Fruit fly (Drosophila melanogaster): ENCODE results near the gene MTA1-like.

- no peak for TF ChIP-seq CG8319 (GFP tag; optimal IDR thresholded peaks at IDR 0.05)
- no peak for TF ChIP-seq CG9139 (GFP tag; optimal IDR thresholded peaks at IDR 0.05)
- peak; percentile 6 for TF ChIP-seq cyc (GFP tag; optimal IDR thresholded peaks at IDR 0.05)
- no peak for TF ChIP-seq CG3919 (GFP tag; optimal IDR thresholded peaks at IDR 0.05)
- TF ChIP-seq topi (GFP tag; optimal IDR thresholded peaks at IDR 0.05), result no peak
- TF ChIP-seq Gug (GFP tag; IDR thresholded peaks at IDR 0.05), result no peak
- no peak for TF ChIP-seq CG6854 (GFP tag; optimal IDR thresholded peaks at IDR 0.05)
- TF ChIP-seq OdsH (GFP tag; optimal IDR thresholded peaks at IDR 0.05), result no peak
- TF ChIP-seq fkh (GFP tag; optimal IDR thresholded peaks at IDR 0.05), result peak; percentile 86
- peak; percentile 17 for TF ChIP-seq Met (GFP tag; optimal IDR thresholded peaks at IDR 0.05)
Observed at dm6 chr3R:5613114-5613443, 35.5 kb downstream of the MTA1-like start, which contains the start of gene Atu.

Measured in whole organism, prepupa.